Fruit fly (Drosophila melanogaster) whole organism, wandering third instar larva: Measurements from ENCODE around the gene TBC1d7.

Experiments used
- Abd-B ChIP-seq: fragments of >200 bp; optimal IDR thresholded peaks from 2 replicates; lab custom pipeline; 2017; ENCODE audit warnings: missing biosample characterization, missing genetic modification characterization
- CG32264 ChIP-seq: fragments of 200-800 bp; sonication (Bioruptor generic); optimal IDR thresholded peaks from 2 replicates; lab custom pipeline; 2016; ENCODE audit warnings: missing biosample characterization, missing genetic modification characterization
- CrebA ChIP-seq: fragments of 200-800 bp; sonication (Bioruptor generic); optimal IDR thresholded peaks from 2 replicates; lab custom pipeline; 2016; ENCODE audit warnings: missing biosample characterization, mild to moderate bottlenecking, missing genetic modification characterization, borderline replicate concordance
- Dfd ChIP-seq: fragments of >200 bp; optimal IDR thresholded peaks from 2 replicates; lab custom pipeline; 2017; ENCODE audit warnings: missing biosample characterization, missing genetic modification characterization
- Dif ChIP-seq: fragments of 200-275, 200-300 bp; sonication (Bioruptor generic); optimal IDR thresholded peaks from 2 replicates; lab custom pipeline; 2018; ENCODE audit warnings: missing biosample characterization, missing genetic modification characterization; ENCODE audit not compliant: partially characterized antibody
- HLH106 ChIP-seq: fragments of 200-800 bp; optimal IDR thresholded peaks from 3 replicates; lab custom pipeline; 2019; ENCODE audit warnings: missing biosample characterization, mild to moderate bottlenecking, missing genetic modification characterization, moderate library complexity
- Hnf4 ChIP-seq: fragments of 200-800 bp; sonication (Bioruptor generic); optimal IDR thresholded peaks from 2 replicates; lab custom pipeline; 2016; ENCODE audit warnings: missing biosample characterization, mild to moderate bottlenecking, missing genetic modification characterization
- Hr78 ChIP-seq: fragments of >200 bp; optimal IDR thresholded peaks from 2 replicates; lab custom pipeline; 2017; ENCODE audit warnings: missing biosample characterization, missing genetic modification characterization
- Hr83 ChIP-seq: fragments of 200-300 bp; sonication (Bioruptor generic); optimal IDR thresholded peaks from 2 replicates; lab custom pipeline; 2016; ENCODE audit warnings: missing biosample characterization, mild to moderate bottlenecking, missing genetic modification characterization, moderate library complexity; ENCODE audit not compliant: poor library complexity, severe bottlenecking
- Jra ChIP-seq: sonication (Bioruptor generic); optimal IDR thresholded peaks from 2 replicates; lab custom pipeline; 2016; ENCODE audit warnings: missing biosample characterization, missing genetic modification characterization
- Mio ChIP-seq: sonication (Bioruptor generic); optimal IDR thresholded peaks from 2 replicates; lab custom pipeline; 2016; ENCODE audit warnings: missing biosample characterization, missing genetic modification characterization
- Myc ChIP-seq: fragments of >200 bp; optimal IDR thresholded peaks from 2 replicates; lab custom pipeline; 2017
- N ChIP-seq: fragments of >200 bp; optimal IDR thresholded peaks from 2 replicates; lab custom pipeline; 2018; ENCODE audit warnings: missing biosample characterization, missing external identifiers, missing genetic modification characterization
- OdsH ChIP-seq: fragments of 200-800 bp; sonication (Bioruptor generic); optimal IDR thresholded peaks from 2 replicates; lab custom pipeline; 2016; ENCODE audit warnings: missing biosample characterization, mild to moderate bottlenecking, missing genetic modification characterization
- Rel ChIP-seq, 2 experiments: fragments of 200-800 bp; sonication (Bioruptor generic) in 1 of 2; optimal IDR thresholded peaks; 2 replicates in 1 of 2; 3 replicates in 1 of 2; lab custom pipeline; 2016 to 2019; ENCODE audit warnings: mild to moderate bottlenecking in 2 of 2, missing biosample characterization in 2 of 2, missing genetic modification characterization in 2 of 2, moderate library complexity in 1 of 2
- Sp1 ChIP-seq: fragments of 200-800 bp; sonication (Bioruptor generic); optimal IDR thresholded peaks from 3 replicates; lab custom pipeline; 2019; ENCODE audit warnings: missing biosample characterization, mild to moderate bottlenecking, missing genetic modification characterization, moderate library complexity
- Vsx2 ChIP-seq: fragments of 200-300, 225-300 bp; sonication (Bioruptor generic); optimal IDR thresholded peaks from 2 replicates; lab custom pipeline; 2018; ENCODE audit warnings: missing biosample characterization, missing genetic modification characterization; ENCODE audit not compliant: partially characterized antibody
- br ChIP-seq: fragments of 200-800 bp; sonication (Bioruptor generic); optimal IDR thresholded peaks from 2 replicates; lab custom pipeline; 2016; ENCODE audit warnings: missing biosample characterization, missing genetic modification characterization
- brk ChIP-seq: fragments of 200-800 bp; sonication (Bioruptor generic); optimal IDR thresholded peaks from 2 replicates; lab custom pipeline; 2016; ENCODE audit warnings: missing biosample characterization, mild to moderate bottlenecking, missing genetic modification characterization
- dl ChIP-seq, 2 experiments: fragments of 175-275, 200-275 bp in 1 of 2; fragments of 200-275 bp in 1 of 2; sonication (Bioruptor generic); optimal IDR thresholded peaks; lab custom pipeline; 2018; ENCODE audit warnings: mild to moderate bottlenecking in 2 of 2, missing biosample characterization in 2 of 2, missing genetic modification characterization in 2 of 2, moderate library complexity in 2 of 2; ENCODE audit not compliant: partially characterized antibody in 2 of 2, insufficient read depth in 1 of 2
- dmrt93B ChIP-seq: fragments of 200-800 bp; sonication (Bioruptor generic); optimal IDR thresholded peaks from 2 replicates; lab custom pipeline; 2018; ENCODE audit warnings: missing biosample characterization, mild to moderate bottlenecking, missing genetic modification characterization
- dsf ChIP-seq: sonication (Bioruptor generic); optimal IDR thresholded peaks from 2 replicates; lab custom pipeline; 2016; ENCODE audit warnings: missing biosample characterization, missing genetic modification characterization, borderline replicate concordance
- ey ChIP-seq: fragments of 200-800 bp; sonication (Bioruptor generic); optimal IDR thresholded peaks from 2 replicates; lab custom pipeline; 2016; ENCODE audit warnings: missing biosample characterization, missing genetic modification characterization
- foxo ChIP-seq, 2 experiments: fragments of 200-800 bp; sonication (Bioruptor generic); optimal IDR thresholded peaks; 2 replicates in 1 of 2; 3 replicates in 1 of 2; lab custom pipeline; 2016 to 2017; ENCODE audit warnings: missing biosample characterization in 2 of 2, missing genetic modification characterization in 2 of 2
- fru ChIP-seq: fragments of 200-800 bp; sonication (Bioruptor generic); optimal IDR thresholded peaks from 3 replicates; lab custom pipeline; 2016; ENCODE audit warnings: missing biosample characterization, mild to moderate bottlenecking, missing genetic modification characterization
- h ChIP-seq: fragments of 200-800 bp; sonication (Bioruptor generic); optimal IDR thresholded peaks from 3 replicates; lab custom pipeline; 2016; ENCODE audit warnings: missing biosample characterization, mild to moderate bottlenecking, missing genetic modification characterization
- jim ChIP-seq: fragments of 175-275, 200-325 bp; sonication (Bioruptor generic); optimal IDR thresholded peaks from 2 replicates; lab custom pipeline; 2016; ENCODE audit warnings: missing biosample characterization, mild to moderate bottlenecking, missing genetic modification characterization
- pan ChIP-seq: fragments of >200 bp; optimal IDR thresholded peaks from 2 replicates; lab custom pipeline; 2017
- psq ChIP-seq: fragments of 200-800 bp; sonication (Bioruptor generic); optimal IDR thresholded peaks from 3 replicates; lab custom pipeline; 2017; ENCODE audit warnings: missing biosample characterization, mild to moderate bottlenecking, missing genetic modification characterization, moderate library complexity
- rgr ChIP-seq: fragments of 200-800 bp; sonication (Bioruptor generic); optimal IDR thresholded peaks from 3 replicates; lab custom pipeline; 2016; ENCODE audit warnings: missing biosample characterization, mild to moderate bottlenecking, missing genetic modification characterization
- sage ChIP-seq: fragments of 200-800 bp; sonication (Bioruptor generic); optimal IDR thresholded peaks from 2 replicates; lab custom pipeline; 2016; ENCODE audit warnings: missing biosample characterization, mild to moderate bottlenecking, missing genetic modification characterization
- sv ChIP-seq: fragments of 200-800 bp; sonication (Bioruptor generic); optimal IDR thresholded peaks from 3 replicates; lab custom pipeline; 2016; ENCODE audit warnings: missing biosample characterization, missing genetic modification characterization
- tai ChIP-seq: sonication (Bioruptor generic); optimal IDR thresholded peaks from 2 replicates; lab custom pipeline; 2016; ENCODE audit warnings: missing biosample characterization, missing genetic modification characterization
- usp ChIP-seq: fragments of >200 bp; optimal IDR thresholded peaks from 2 replicates; lab custom pipeline; 2017; ENCODE audit warnings: missing biosample characterization, missing genetic modification characterization
- woc ChIP-seq: sonication (Bioruptor generic); optimal IDR thresholded peaks from 2 replicates; lab custom pipeline; 2016; ENCODE audit warnings: missing biosample characterization, mild to moderate bottlenecking, missing genetic modification characterization

Gene TBC1d7

dm6 chr3R:24143372-24143771, 18.2 kb upstream of the TBC1d7 start:
- TF ChIP-seq Dfd (GFP tag; lab: Kevin White, UChicago) (no peak), sage (GFP tag; lab: Kevin White, UChicago) (no peak), rgr (GFP tag; lab: Kevin White, UChicago) (no peak), Myc (lab: Kevin White, UChicago) (no peak), Hr83 (no peak), jim (GFP tag; lab: Kevin White, UChicago) (no peak), sv (GFP tag; lab: Kevin White, UChicago) (no peak), Jra (GFP tag; lab: Kevin White, UChicago) (no peak), CG32264 (GFP tag; lab: Kevin White, UChicago) (no peak), HLH106 (tag; lab: Kevin White, UChicago) (no peak), N (GFP tag; lab: Kevin White, UChicago) (no peak), tai (GFP tag; lab: Kevin White, UChicago) (no peak)

DNA sequence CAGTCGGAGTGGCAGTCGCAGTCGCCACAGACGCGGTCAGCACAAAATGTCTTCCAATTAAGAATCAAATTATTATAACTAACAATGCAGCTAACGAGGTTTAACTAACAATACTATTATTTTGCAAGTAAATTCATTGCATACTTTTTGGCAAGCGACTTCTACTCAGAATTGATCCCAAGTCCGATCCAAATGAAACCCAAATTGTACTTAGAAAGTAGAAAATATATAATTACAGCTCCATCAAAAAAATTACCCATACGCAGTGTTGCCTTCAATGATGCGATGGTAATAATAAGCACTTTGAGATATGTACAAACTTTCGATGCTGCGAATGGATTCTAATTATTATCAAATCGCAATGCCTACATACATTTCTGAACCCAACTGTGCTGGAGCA, 17.7 kb upstream of the TBC1d7 start:
- TF ChIP-seq br (GFP tag; lab: Kevin White, UChicago) (peak; percentile 27), woc (GFP tag; lab: Kevin White, UChicago) (peak; percentile 38), Sp1 (GFP tag; lab: Kevin White, UChicago) (peak; percentile 57), Hnf4 (peak; percentile 4), h (GFP tag; lab: Kevin White, UChicago) (peak; percentile 33), jim (GFP tag; lab: Kevin White, UChicago) (no peak), dsf (no peak), rgr (GFP tag; lab: Kevin White, UChicago) (peak; percentile 16), OdsH (GFP tag; lab: Kevin White, UChicago) (peak; percentile 27), ey (GFP tag; lab: Kevin White, UChicago) (peak; percentile 31), foxo (GFP tag; optimal IDR thresholded peaks at IDR 0.05; lab: Kevin White, UChicago) (peak in 1 of 2 experiments; percentile 55), HLH106 (tag; lab: Kevin White, UChicago) (peak; percentile 15), dl (GFP tag; optimal IDR thresholded peaks at IDR 0.05; lab: Kevin White, UChicago; ENCODE audit: insufficient read depth in 1 of 2, partially characterized antibody in 2 of 2) (no peak)

DNA sequence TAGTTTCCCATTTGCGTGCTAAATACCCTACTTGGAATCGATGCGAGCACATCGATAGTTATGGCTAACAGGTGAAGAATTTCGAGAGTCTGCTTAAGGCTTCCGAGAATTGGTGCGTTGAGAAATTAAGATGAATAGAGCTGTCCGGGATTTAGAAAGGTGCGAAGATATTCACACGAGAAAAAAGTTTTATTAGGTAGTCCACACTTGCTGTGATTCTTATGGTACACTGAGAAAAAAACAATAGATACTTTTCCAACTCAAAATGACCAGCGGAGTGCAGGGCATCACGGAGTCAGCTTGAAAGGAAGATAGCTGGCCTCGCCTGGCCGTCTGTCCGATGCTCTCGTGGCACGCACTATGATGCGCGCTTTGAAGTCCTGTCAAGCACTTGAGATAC, 17.0 kb upstream of the TBC1d7 start:
- TF ChIP-seq woc (GFP tag; lab: Kevin White, UChicago) (peak; percentile 72), CG32264 (GFP tag; lab: Kevin White, UChicago) (peak; percentile 0), psq (GFP tag; lab: Kevin White, UChicago) (peak; percentile 45), h (GFP tag; lab: Kevin White, UChicago) (peak; percentile 73), dmrt93B (GFP tag; lab: Kevin White, UChicago) (peak; percentile 13), sv (GFP tag; lab: Kevin White, UChicago) (no peak), Sp1 (GFP tag; lab: Kevin White, UChicago) (peak; percentile 61), Hnf4 (peak; percentile 36), ey (GFP tag; lab: Kevin White, UChicago) (peak; percentile 72), usp (GFP tag; lab: Kevin White, UChicago) (no peak), Jra (GFP tag; lab: Kevin White, UChicago) (peak; percentile 22), fru (GFP tag; lab: Kevin White, UChicago) (peak; percentile 73), foxo (GFP tag; optimal IDR thresholded peaks at IDR 0.05; lab: Kevin White, UChicago) (peak in 1 of 2 experiments; percentile 72), OdsH (GFP tag; lab: Kevin White, UChicago) (peak; percentile 49), HLH106 (tag; lab: Kevin White, UChicago) (peak; percentile 62), Mio (GFP tag; lab: Kevin White, UChicago) (no peak), rgr (GFP tag; lab: Kevin White, UChicago) (peak; percentile 56), dsf (no peak), br (GFP tag; lab: Kevin White, UChicago) (peak; percentile 66), dl (GFP tag; optimal IDR thresholded peaks at IDR 0.05; lab: Kevin White, UChicago; ENCODE audit: insufficient read depth in 1 of 2, partially characterized antibody in 2 of 2) (no peak)

DNA sequence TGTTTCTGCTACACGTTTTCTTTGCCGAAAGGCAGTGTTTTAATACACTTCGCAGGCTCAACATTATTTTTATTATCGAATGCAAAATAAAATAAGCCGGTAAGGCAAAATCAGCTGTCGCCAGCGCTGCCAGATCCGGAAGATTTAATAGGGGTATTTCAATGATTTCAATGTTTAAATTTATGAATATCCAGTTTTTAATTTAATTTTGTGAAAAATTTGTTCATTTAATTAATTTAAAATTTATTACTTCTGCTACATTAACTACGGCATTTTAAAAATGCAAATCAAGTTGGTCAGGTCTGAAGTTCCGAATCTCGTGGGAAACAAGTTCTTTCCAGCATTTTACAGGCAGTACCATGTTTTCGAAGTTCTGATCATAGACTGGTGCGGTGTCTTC, 12.7 kb upstream of the TBC1d7 start, which contains the start of gene Slimp:
TSS of gene Slimp (minus strand) at position 130 of the 400 bp plus-strand sequence.
- peak; percentile 37 for TF ChIP-seq woc (GFP tag; lab: Kevin White, UChicago)
- no peak for TF ChIP-seq pan (lab: Kevin White, UChicago)
- TF ChIP-seq dmrt93B (GFP tag; lab: Kevin White, UChicago): no peak
- TF ChIP-seq foxo (GFP tag; optimal IDR thresholded peaks at IDR 0.05; lab: Kevin White, UChicago): peak in 1 of 2 experiments; percentile 49
- TF ChIP-seq CrebA: no peak
- TF ChIP-seq br (GFP tag; lab: Kevin White, UChicago): peak; percentile 40
- peak; percentile 53 for TF ChIP-seq h (GFP tag; lab: Kevin White, UChicago)
- no peak for TF ChIP-seq jim (GFP tag; lab: Kevin White, UChicago)
- TF ChIP-seq rgr (GFP tag; lab: Kevin White, UChicago): peak; percentile 55
- no peak for TF ChIP-seq Abd-B (GFP tag; lab: Kevin White, UChicago)
- no peak for TF ChIP-seq OdsH (GFP tag; lab: Kevin White, UChicago)
- peak; percentile 50 for TF ChIP-seq HLH106 (tag; lab: Kevin White, UChicago)
- TF ChIP-seq Mio (GFP tag; lab: Kevin White, UChicago): no peak
- no peak for TF ChIP-seq Dif (GFP tag; lab: Kevin White, UChicago)
- TF ChIP-seq brk: no peak
- no peak for TF ChIP-seq dl (GFP tag; optimal IDR thresholded peaks at IDR 0.05; lab: Kevin White, UChicago; ENCODE audit: insufficient read depth in 1 of 2, partially characterized antibody in 2 of 2)
- TF ChIP-seq Hr78: no peak
- TF ChIP-seq sage (GFP tag; lab: Kevin White, UChicago): peak; percentile 43
- peak; percentile 1 for TF ChIP-seq sv (GFP tag; lab: Kevin White, UChicago)
- no peak for TF ChIP-seq Jra (GFP tag; lab: Kevin White, UChicago)
- TF ChIP-seq tai (GFP tag; lab: Kevin White, UChicago): no peak
- TF ChIP-seq Vsx2: no peak
- no peak for TF ChIP-seq CG32264 (GFP tag; lab: Kevin White, UChicago)
- TF ChIP-seq fru (GFP tag; lab: Kevin White, UChicago): peak; percentile 28
- TF ChIP-seq Rel (GFP tag; optimal IDR thresholded peaks at IDR 0.05; lab: Kevin White, UChicago): no peak
- peak; percentile 18 for TF ChIP-seq Rel (tag; optimal IDR thresholded peaks at IDR 0.05; lab: Kevin White, UChicago)
- TF ChIP-seq Sp1 (GFP tag; lab: Kevin White, UChicago): peak; percentile 10
- no peak for TF ChIP-seq dsf
- no peak for TF ChIP-seq N (GFP tag; lab: Kevin White, UChicago)
- TF ChIP-seq Dfd (GFP tag; lab: Kevin White, UChicago): no peak
- TF ChIP-seq Myc (lab: Kevin White, UChicago): no peak
- no peak for TF ChIP-seq usp (GFP tag; lab: Kevin White, UChicago)
